Worm (Caenorhabditis elegans): Measurements from ENCODE around the gene srx-128.

Gene srx-128

DNA sequence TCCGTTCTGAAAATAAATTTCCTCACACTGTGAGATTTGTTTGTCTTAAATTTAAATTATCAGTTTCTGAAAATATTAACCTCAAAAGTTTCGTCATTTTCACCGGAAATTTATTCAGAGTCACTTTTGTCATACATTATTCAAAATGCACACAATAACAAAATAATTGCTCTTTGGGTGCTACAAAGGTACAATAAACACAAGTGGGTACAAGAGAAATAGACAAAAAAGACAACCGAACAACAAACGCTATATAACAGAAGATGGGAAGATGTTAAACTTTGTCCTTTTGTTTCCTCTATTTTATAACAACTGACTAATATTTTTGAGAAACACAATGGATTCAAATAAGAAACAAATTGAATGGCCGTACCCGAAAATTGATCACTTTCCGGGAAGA, 32.3 kb downstream of the srx-128 start:
- TF ChIP-seq nhr-11 (tag; optimal IDR thresholded peaks at IDR 0.05), result peak; percentile 98
- peak; percentile 2 for TF ChIP-seq pqm-1 (tag; optimal IDR thresholded peaks at IDR 0.05)
- no peak for TF ChIP-seq tbx-2 (tag; optimal IDR thresholded peaks at IDR 0.05)

DNA sequence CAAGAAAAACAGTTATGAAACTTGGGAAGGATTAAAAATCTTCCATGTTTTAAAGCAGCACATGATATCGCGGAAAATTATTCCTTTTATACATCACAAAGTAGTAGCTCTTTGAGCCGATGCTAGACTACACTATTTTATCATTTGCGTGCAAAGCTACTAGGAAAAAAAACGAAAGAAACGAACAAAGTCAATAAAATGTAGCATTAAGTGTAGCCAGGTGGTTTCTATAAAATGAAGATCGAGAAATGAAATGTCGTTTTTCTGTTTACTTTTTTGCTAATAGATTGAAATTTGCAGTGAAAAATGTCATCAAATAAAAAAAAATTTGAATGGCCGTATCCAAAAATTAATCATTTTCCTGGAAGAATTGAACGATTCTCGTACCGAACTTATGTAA, 35.6 kb downstream of the srx-128 start, which contains the start of gene cpt-5:
TSS of gene cpt-5 (plus strand) at position 301 of the 400 bp plus-strand sequence.
- TF ChIP-seq elt-1 (tag; optimal IDR thresholded peaks at IDR 0.05), result no peak
- TF ChIP-seq ama-1 (optimal IDR thresholded peaks at IDR 0.05), result no peak
- TF ChIP-seq egl-27 (tag; optimal IDR thresholded peaks at IDR 0.05), result no peak
- TF ChIP-seq skn-1 (tag; optimal IDR thresholded peaks at IDR 0.05), result no peak
- TF ChIP-seq aly-2 (tag; optimal IDR thresholded peaks at IDR 0.05), result no peak

DNA sequence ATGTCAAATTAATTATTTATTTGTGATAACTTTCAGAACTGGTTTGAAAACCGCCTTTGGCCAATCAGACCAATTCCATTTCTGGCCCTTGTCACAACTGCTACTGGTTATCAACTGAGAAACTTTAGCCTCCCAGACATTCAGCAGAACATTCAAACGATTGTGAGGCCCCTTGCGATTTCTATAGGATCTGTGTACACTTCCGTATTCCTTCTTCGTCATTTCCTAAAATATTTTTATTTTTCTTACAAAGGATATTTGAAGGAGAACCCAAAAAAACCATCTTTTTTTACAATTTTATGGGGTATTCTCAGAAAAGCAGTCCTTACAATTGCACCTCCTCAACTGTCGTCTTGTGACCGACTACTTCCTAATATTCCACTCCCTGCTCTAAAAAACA, 36.0 kb downstream of the srx-128 start:
- TF ChIP-seq elt-1 (tag; optimal IDR thresholded peaks at IDR 0.05) (no peak), jun-1 (tag; optimal IDR thresholded peaks at IDR 0.05) (no peak), nhr-12 (tag; optimal IDR thresholded peaks at IDR 0.05) (no peak), lin-39 (tag; optimal IDR thresholded peaks at IDR 0.05) (no peak), nhr-23 (tag; optimal IDR thresholded peaks at IDR 0.05) (no peak), ceh-82 (tag; optimal IDR thresholded peaks at IDR 0.05) (no peak), nhr-76 (tag; optimal IDR thresholded peaks at IDR 0.05) (no peak), ceh-28 (tag; optimal IDR thresholded peaks at IDR 0.05) (no peak), ztf-11 (tag; optimal IDR thresholded peaks at IDR 0.05) (no peak), daf-12 (tag; optimal IDR thresholded peaks at IDR 0.05) (no peak), nfya-1 (tag; optimal IDR thresholded peaks at IDR 0.05; ENCODE audit: insufficient read depth) (no peak), nhr-25 (tag; optimal IDR thresholded peaks at IDR 0.05) (no peak), mdl-1 (tag; optimal IDR thresholded peaks at IDR 0.05) (no peak), lin-15B (tag; optimal IDR thresholded peaks at IDR 0.05) (no peak), skn-1 (tag; optimal IDR thresholded peaks at IDR 0.05) (no peak), unc-62 (GFP tag; optimal IDR thresholded peaks at IDR 0.05) (no peak), fkh-2 (tag; optimal IDR thresholded peaks at IDR 0.05) (no peak), nhr-28 (tag; optimal IDR thresholded peaks at IDR 0.05) (no peak), ama-1 (optimal IDR thresholded peaks at IDR 0.05) (no peak), nhr-11 (tag; optimal IDR thresholded peaks at IDR 0.05) (no peak)

DNA sequence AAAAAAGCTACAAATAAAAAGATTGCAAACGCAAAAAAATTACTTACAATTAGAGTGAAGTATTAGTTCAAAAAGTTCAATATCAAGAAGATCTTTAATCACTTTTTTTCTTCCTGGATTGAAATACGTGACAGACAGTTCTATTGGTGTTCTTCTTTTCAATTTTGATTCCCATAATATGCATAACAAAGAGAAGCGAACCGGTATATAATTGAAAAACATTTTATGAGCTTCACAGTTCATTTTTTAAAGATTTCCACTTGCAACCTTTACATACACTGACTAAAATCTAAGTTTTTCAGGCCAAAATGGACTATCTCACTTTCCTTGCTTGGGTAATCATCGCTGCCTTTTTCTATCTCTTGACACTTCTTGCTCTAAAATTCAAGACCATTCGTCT, 39.3 kb downstream of the srx-128 start, which contains the start of gene T22G5.1:
TSS of gene T22G5.1 (plus strand) at position 301 of the 400 bp plus-strand sequence.
- TF ChIP-seq elt-2 (tag; optimal IDR thresholded peaks at IDR 0.05) (no peak), eor-1 (tag; optimal IDR thresholded peaks at IDR 0.05) (no peak), lin-39 (tag; optimal IDR thresholded peaks at IDR 0.05) (no peak), nhr-76 (tag; optimal IDR thresholded peaks at IDR 0.05) (no peak), egl-5 (tag; optimal IDR thresholded peaks at IDR 0.05) (no peak), ceh-16 (tag; optimal IDR thresholded peaks at IDR 0.05) (no peak), ZK546.5 (tag; optimal IDR thresholded peaks at IDR 0.05) (no peak), fkh-10 (GFP tag; optimal IDR thresholded peaks at IDR 0.05) (no peak), nhr-11 (tag; optimal IDR thresholded peaks at IDR 0.05) (no peak), skn-1 (tag; optimal IDR thresholded peaks at IDR 0.05) (no peak), pqm-1 (tag; optimal IDR thresholded peaks at IDR 0.05) (no peak), lsy-12 (tag; optimal IDR thresholded peaks at IDR 0.05) (no peak), nhr-43 (tag; optimal IDR thresholded peaks at IDR 0.05; ENCODE audit: poor library complexity, severe bottlenecking) (no peak), mdl-1 (tag; optimal IDR thresholded peaks at IDR 0.05) (no peak), nhr-12 (tag; optimal IDR thresholded peaks at IDR 0.05) (no peak), ama-1 (optimal IDR thresholded peaks at IDR 0.05) (no peak), nhr-28 (tag; optimal IDR thresholded peaks at IDR 0.05) (no peak), hmg-11 (tag; optimal IDR thresholded peaks at IDR 0.05) (no peak), snpc-4 (tag; optimal IDR thresholded peaks at IDR 0.05) (no peak)

DNA sequence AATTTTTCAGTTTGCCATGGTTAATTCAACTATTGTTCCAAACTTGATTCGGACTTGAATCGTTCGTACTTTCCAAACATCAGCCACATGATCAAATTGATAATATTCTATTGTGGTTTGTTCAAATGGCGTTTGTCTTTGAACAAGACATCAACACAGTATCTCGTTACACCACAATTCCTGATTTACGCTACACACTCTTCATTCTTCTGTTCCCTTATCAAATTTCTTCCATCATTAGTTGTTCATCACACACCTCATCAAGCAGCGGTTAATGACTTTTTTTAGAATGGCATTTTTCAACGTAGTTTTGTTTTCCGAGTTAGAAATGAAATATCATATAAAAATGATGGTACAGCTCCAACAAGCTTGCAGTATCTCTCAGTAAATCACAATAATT, 41.0 kb downstream of the srx-128 start:
- TF ChIP-seq unc-39 (tag; optimal IDR thresholded peaks at IDR 0.05) (no peak), nhr-23 (tag; optimal IDR thresholded peaks at IDR 0.05) (no peak), pqm-1 (tag; optimal IDR thresholded peaks at IDR 0.05) (peak; percentile 93), jun-1 (tag; optimal IDR thresholded peaks at IDR 0.05) (peak; percentile 11), nhr-11 (tag; optimal IDR thresholded peaks at IDR 0.05) (no peak), ceh-16 (tag; optimal IDR thresholded peaks at IDR 0.05) (no peak), nhr-237 (tag; optimal IDR thresholded peaks at IDR 0.05) (no peak), ceh-28 (tag; optimal IDR thresholded peaks at IDR 0.05) (no peak), tbx-2 (tag; optimal IDR thresholded peaks at IDR 0.05) (no peak), ZK546.5 (tag; optimal IDR thresholded peaks at IDR 0.05) (no peak), ceh-9 (tag; optimal IDR thresholded peaks at IDR 0.05) (no peak), nhr-76 (tag; optimal IDR thresholded peaks at IDR 0.05) (no peak), ama-1 (optimal IDR thresholded peaks at IDR 0.05) (no peak), fkh-10 (GFP tag; optimal IDR thresholded peaks at IDR 0.05) (no peak), elt-3 (tag; optimal IDR thresholded peaks at IDR 0.05) (no peak), daf-12 (tag; optimal IDR thresholded peaks at IDR 0.05) (no peak), lin-15B (tag; optimal IDR thresholded peaks at IDR 0.05) (peak; percentile 14), R02D3.7 (tag; optimal IDR thresholded peaks at IDR 0.05) (no peak), snpc-4 (tag; optimal IDR thresholded peaks at IDR 0.05) (no peak), elt-2 (tag; optimal IDR thresholded peaks at IDR 0.05) (peak; percentile 86)

All from whole organism, L3 larva.